Worm (Caenorhabditis elegans): ENCODE results near the gene efhc-1.

DNA sequence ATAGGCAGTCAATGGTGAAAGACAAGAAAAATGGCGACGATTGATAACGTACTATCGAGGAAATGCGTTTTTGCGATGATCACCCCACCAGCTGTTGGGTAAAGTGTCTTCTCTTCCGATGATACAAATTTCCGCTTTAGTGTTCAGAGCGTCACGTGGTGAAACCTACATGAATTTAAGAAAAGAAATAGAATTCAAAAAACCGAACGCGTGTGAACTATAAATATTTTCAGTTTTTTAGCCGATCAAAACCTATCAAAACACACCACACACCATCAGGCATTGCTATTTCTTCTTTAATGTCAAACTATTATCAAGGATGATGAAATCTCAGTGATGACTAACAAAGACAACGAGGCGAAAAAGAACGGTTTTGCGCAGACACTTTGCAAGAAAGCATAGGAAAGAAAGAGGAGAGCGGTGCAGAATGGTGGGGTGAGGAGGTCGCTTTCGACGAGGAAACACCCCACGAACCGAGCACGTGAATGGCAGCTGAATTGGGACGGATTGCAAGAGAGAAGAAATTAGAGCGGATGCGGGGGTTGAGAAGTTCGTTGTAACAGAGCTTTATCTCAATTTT, 26.1 kb upstream of the efhc-1 start:
- TF ChIP-seq unc-62 (GFP tag; optimal IDR thresholded peaks at IDR 0.05) (no peak), zag-1 (tag; optimal IDR thresholded peaks at IDR 0.05) (no peak)

Measured in whole organism, L2 larva.